Worm (Caenorhabditis elegans): ENCODE measurements around the gene pck-1.

DNA sequence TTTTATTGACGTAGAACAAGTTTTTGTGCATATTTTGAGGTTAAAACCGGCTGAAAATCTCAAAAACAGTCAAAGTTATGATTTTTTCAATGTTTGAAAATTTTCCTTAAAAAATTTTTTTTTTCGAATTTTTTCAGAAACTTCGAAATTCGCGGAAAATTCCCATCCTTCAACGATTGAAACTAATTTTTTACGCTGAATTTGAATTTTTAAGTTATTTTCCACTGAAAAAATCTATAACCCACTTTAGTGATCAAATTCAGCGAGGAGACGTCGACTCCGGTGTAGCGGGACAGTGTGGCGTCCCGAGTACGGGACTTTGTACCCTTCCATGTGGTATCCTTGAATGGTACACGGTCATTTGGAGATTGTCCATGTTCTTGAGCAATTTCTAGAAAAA lies 26.2 kb upstream of the pck-1 start:
- TF ChIP-seq lsy-2 (tag; optimal IDR thresholded peaks at IDR 0.05) (no peak), nhr-11 (tag; optimal IDR thresholded peaks at IDR 0.05) (no peak), lim-7 (GFP tag; IDR thresholded peaks at IDR 0.05) (no peak), ztf-11 (tag; optimal IDR thresholded peaks at IDR 0.05) (no peak), zfp-2 (tag; optimal IDR thresholded peaks at IDR 0.05) (no peak), mdl-1 (tag; optimal IDR thresholded peaks at IDR 0.05) (no peak), lir-3 (tag; optimal IDR thresholded peaks at IDR 0.05) (no peak), lin-15B (tag; optimal IDR thresholded peaks at IDR 0.05) (no peak)

All from whole organism, L4 larva.